Fruit fly (Drosophila melanogaster): Measurements from ENCODE around the gene Arts.
A peak's percentile ranks its signal among the peaks of the same experiment; 100 is the strongest.

Gene Arts

DNA sequence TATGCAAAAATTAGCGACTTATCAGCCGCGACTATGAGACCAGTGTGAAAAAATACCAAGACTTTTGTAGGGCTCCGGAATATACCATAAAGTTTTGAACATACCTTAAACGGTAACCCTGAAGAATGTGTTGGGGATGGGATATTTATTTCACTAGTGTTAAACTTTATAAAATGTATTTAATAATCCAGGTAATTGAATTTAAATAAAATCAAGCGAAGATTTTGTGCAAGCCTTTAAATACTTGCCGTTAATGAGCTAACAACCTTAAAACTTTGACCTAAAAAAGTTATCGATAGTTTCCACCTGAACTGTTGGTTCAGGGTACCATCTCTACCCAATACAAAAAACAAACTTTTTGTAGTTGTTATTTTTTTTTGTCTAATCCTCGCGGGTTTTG is 9.5 kb downstream of the Arts start, which contains the start of gene CG4101 (continued):
- TF ChIP-seq CTCF (GFP tag; optimal IDR thresholded peaks at IDR 0.05) (peak; percentile 29), Hr3 (GFP tag; optimal IDR thresholded peaks at IDR 0.05) (peak; percentile 83), CG3407 (GFP tag; optimal IDR thresholded peaks at IDR 0.05) (peak; percentile 31), CG2678 (tag; optimal IDR thresholded peaks at IDR 0.05) (peak; percentile 84), ro (GFP tag; IDR thresholded peaks at IDR 0.05) (0 out of 2 replicates have a peak, but pooled peaks have one; percentile 28), CG11085 (GFP tag; IDR thresholded peaks at IDR 0.05) (peak; percentile 46; the same call in 1 of the 2 replicates), kni (GFP tag; optimal IDR thresholded peaks at IDR 0.05) (peak; percentile 4), dan (GFP tag; IDR thresholded peaks at IDR 0.05) (no peak), tll (GFP tag; optimal IDR thresholded peaks at IDR 0.05) (peak in 1 of 2 experiments; percentile 45), CG10147 (GFP tag; optimal IDR thresholded peaks at IDR 0.05) (peak; percentile 82), btn (GFP tag; optimal IDR thresholded peaks at IDR 0.05) (no peak), Gsc (GFP tag; IDR thresholded peaks at IDR 0.05) (peak; percentile 29; the same call in 1 of the 2 replicates), Chrac-16 (GFP tag; optimal IDR thresholded peaks at IDR 0.05) (peak; percentile 82), sisA (GFP tag; IDR thresholded peaks at IDR 0.05) (peak; percentile 72), Blimp-1 (GFP tag; optimal IDR thresholded peaks at IDR 0.05) (peak; percentile 71), eve (GFP tag; optimal IDR thresholded peaks at IDR 0.05) (no peak), CG12219 (GFP tag; optimal IDR thresholded peaks at IDR 0.05) (peak; percentile 64), Rx (GFP tag; IDR thresholded peaks at IDR 0.05) (peak; percentile 66), gsb-n (tag; optimal IDR thresholded peaks at IDR 0.05) (peak; percentile 60), Nf-YB (GFP tag; optimal IDR thresholded peaks at IDR 0.05) (peak; percentile 39), Elba2 (GFP tag; optimal IDR thresholded peaks at IDR 0.05) (peak; percentile 34), CG8924 (tag; optimal IDR thresholded peaks at IDR 0.05) (peak; percentile 85), CG10431 (GFP tag; optimal IDR thresholded peaks at IDR 0.05) (no peak), CG4707 (GFP tag; optimal IDR thresholded peaks at IDR 0.05) (no peak), chinmo (GFP tag; IDR thresholded peaks at IDR 0.05; ENCODE audit: partially characterized antibody) (no peak), Hand (GFP tag; optimal IDR thresholded peaks at IDR 0.05) (no peak), esg (GFP tag; conservative IDR thresholded peaks at IDR 0.05) (peak; percentile 74), CHES-1-like (GFP tag; optimal IDR thresholded peaks at IDR 0.05) (peak; percentile 83), kah (GFP tag; optimal IDR thresholded peaks at IDR 0.05) (no peak), Hmx (GFP tag; optimal IDR thresholded peaks at IDR 0.05) (peak; percentile 62), prd (optimal IDR thresholded peaks at IDR 0.05) (no peak), prd (GFP tag; IDR thresholded peaks at IDR 0.05) (peak; percentile 85), Doc2 (GFP tag; IDR thresholded peaks at IDR 0.05) (no peak), CG8089 (GFP tag; optimal IDR thresholded peaks at IDR 0.05) (peak; percentile 22), Deaf1 (tag; optimal IDR thresholded peaks at IDR 0.05) (peak; percentile 31), Dad (GFP tag; optimal IDR thresholded peaks at IDR 0.05) (peak; percentile 41), dysf (GFP tag; IDR thresholded peaks at IDR 0.05) (peak; percentile 78), CG4404 (GFP tag; IDR thresholded peaks at IDR 0.05) (peak; percentile 57), CG31365 (tag; optimal IDR thresholded peaks at IDR 0.05) (peak; percentile 20), Meics (GFP tag; optimal IDR thresholded peaks at IDR 0.05) (peak; percentile 69), Fer3 (tag; optimal IDR thresholded peaks at IDR 0.05) (peak; percentile 81), CG17361 (GFP tag; IDR thresholded peaks at IDR 0.05) (peak; percentile 71), BEAF-32 (GFP tag; optimal IDR thresholded peaks at IDR 0.05) (peak; percentile 90), CG1792 (GFP tag; optimal IDR thresholded peaks at IDR 0.05) (peak; percentile 33), Atf3 (GFP tag; optimal IDR thresholded peaks at IDR 0.05) (peak; percentile 45), ac (GFP tag; optimal IDR thresholded peaks at IDR 0.05) (no peak), pzg (GFP tag; optimal IDR thresholded peaks at IDR 0.05) (peak; percentile 77), crp (GFP tag; optimal IDR thresholded peaks at IDR 0.05) (peak in 1 of 2 experiments; percentile 51), CG6683 (GFP tag; optimal IDR thresholded peaks at IDR 0.05) (peak; percentile 47), CG16863 (GFP tag; optimal IDR thresholded peaks at IDR 0.05) (peak; percentile 64), tio (GFP tag; optimal IDR thresholded peaks at IDR 0.05) (no peak)

Data from whole organism, embryonic.